Fruit fly (Drosophila melanogaster): ENCODE measurements around the gene dpr16.

dpr16 gene

dm6 chr3R:5208115-5208365 lies 57.3 kb downstream of the dpr16 start (continued):
- peak; percentile 5 for TF ChIP-seq caup (GFP tag; optimal IDR thresholded peaks at IDR 0.05; ENCODE audit: severe bottlenecking)
- no peak for TF ChIP-seq Hr3 (GFP tag; optimal IDR thresholded peaks at IDR 0.05)
- peak; percentile 31; the same call in 1 of the 2 replicates for TF ChIP-seq seq (GFP tag; IDR thresholded peaks at IDR 0.05)
- peak; percentile 36 for TF ChIP-seq CG4707 (GFP tag; optimal IDR thresholded peaks at IDR 0.05)
- TF ChIP-seq CG14710 (tag; optimal IDR thresholded peaks at IDR 0.05), result no peak
- TF ChIP-seq CG17802 (tag; optimal IDR thresholded peaks at IDR 0.05), result no peak
- TF ChIP-seq Asciz (GFP tag; optimal IDR thresholded peaks at IDR 0.05), result peak; percentile 29
- TF ChIP-seq CG13894 (tag; optimal IDR thresholded peaks at IDR 0.05), result no peak
- no peak for TF ChIP-seq CG34422 (GFP tag; IDR thresholded peaks at IDR 0.05)
- no peak for TF ChIP-seq HLH4C (GFP tag; IDR thresholded peaks at IDR 0.05; ENCODE audit: partially characterized antibody)
- no peak for TF ChIP-seq CG18476 (GFP tag; optimal IDR thresholded peaks at IDR 0.05)
- TF ChIP-seq zfh1 (GFP tag; IDR thresholded peaks at IDR 0.05), result no peak
- no peak for TF ChIP-seq Dref (GFP tag; IDR thresholded peaks at IDR 0.05)
- peak; percentile 13 for TF ChIP-seq CG12071 (GFP tag; optimal IDR thresholded peaks at IDR 0.05)
- no peak for TF ChIP-seq aop (GFP tag; IDR thresholded peaks at IDR 0.05)
- TF ChIP-seq Med (GFP tag), result peak; percentile 27
- no peak for TF ChIP-seq CG18619 (GFP tag; optimal IDR thresholded peaks at IDR 0.05)
- TF ChIP-seq CG10462 (GFP tag; optimal IDR thresholded peaks at IDR 0.05), result no peak
- no peak for TF ChIP-seq sc (optimal IDR thresholded peaks at IDR 0.05)
- no peak for TF ChIP-seq sc (GFP tag; optimal IDR thresholded peaks at IDR 0.05)
- peak; percentile 69 for TF ChIP-seq Blimp-1 (GFP tag; optimal IDR thresholded peaks at IDR 0.05)
- no peak for TF ChIP-seq CG11723 (GFP tag; optimal IDR thresholded peaks at IDR 0.05)
- peak; percentile 90 for TF ChIP-seq Awh (GFP tag; IDR thresholded peaks at IDR 0.05)
- TF ChIP-seq Xrp1 (GFP tag; IDR thresholded peaks at IDR 0.05), result no peak
- TF ChIP-seq CG6254 (GFP tag; optimal IDR thresholded peaks at IDR 0.05), result no peak
- TF ChIP-seq BtbVII (GFP tag; optimal IDR thresholded peaks at IDR 0.05), result peak; percentile 5
- TF ChIP-seq maf-S (GFP tag; optimal IDR thresholded peaks at IDR 0.05), result no peak
- no peak for TF ChIP-seq kah (GFP tag; optimal IDR thresholded peaks at IDR 0.05)
- TF ChIP-seq CG2202 (tag; optimal IDR thresholded peaks at IDR 0.05), result no peak
- peak; percentile 1 for TF ChIP-seq scrt (GFP tag; optimal IDR thresholded peaks at IDR 0.05)
- no peak for TF ChIP-seq HHEX (GFP tag; optimal IDR thresholded peaks at IDR 0.05)
- no peak for TF ChIP-seq schlank (tag; optimal IDR thresholded peaks at IDR 0.05)
- no peak for TF ChIP-seq CG15479 (GFP tag; optimal IDR thresholded peaks at IDR 0.05)
- peak; percentile 36; the same call in 1 of the 3 replicates for TF ChIP-seq otp (GFP tag; IDR thresholded peaks at IDR 0.05)

dm6 chr3R:5209481-5209880 lies 58.8 kb downstream of the dpr16 start:
- TF ChIP-seq CG12219 (GFP tag; optimal IDR thresholded peaks at IDR 0.05), result peak; percentile 11
- no peak for TF ChIP-seq CG2129 (GFP tag; IDR thresholded peaks at IDR 0.05; ENCODE audit: partially characterized antibody)
- no peak for TF ChIP-seq bowl (GFP tag; IDR thresholded peaks at IDR 0.05)
- TF ChIP-seq Sry-δ (GFP tag; optimal IDR thresholded peaks at IDR 0.05), result peak; percentile 1
- TF ChIP-seq z (GFP tag; IDR thresholded peaks at IDR 0.05), result no peak
- TF ChIP-seq Drgx (GFP tag; IDR thresholded peaks at IDR 0.05), result peak; percentile 91
- TF ChIP-seq CG11696 (GFP tag; IDR thresholded peaks at IDR 0.05), result 0 out of 2 replicates have a peak, but pooled peaks have one; percentile 35
- TF ChIP-seq Ssrp (tag; optimal IDR thresholded peaks at IDR 0.05), result peak; percentile 55
- no peak for TF ChIP-seq sc (optimal IDR thresholded peaks at IDR 0.05)
- peak; percentile 38 for TF ChIP-seq sc (GFP tag; optimal IDR thresholded peaks at IDR 0.05)
- peak; percentile 12 for TF ChIP-seq Hsf (GFP tag; optimal IDR thresholded peaks at IDR 0.05)
- peak; percentile 44 for TF ChIP-seq CG4820 (GFP tag; optimal IDR thresholded peaks at IDR 0.05)
- peak; percentile 17 to 21 for TF ChIP-seq Pdp1 (GFP tag; optimal IDR thresholded peaks at IDR 0.05)
- TF ChIP-seq scrt (GFP tag; optimal IDR thresholded peaks at IDR 0.05), result no peak
- no peak for TF ChIP-seq grn (GFP tag; optimal IDR thresholded peaks at IDR 0.05)
- no peak for TF ChIP-seq lbe (GFP tag; optimal IDR thresholded peaks at IDR 0.05)
- TF ChIP-seq jigr1 (GFP tag; IDR thresholded peaks at IDR 0.05), result no peak
- peak; percentile 73 to 77 for TF ChIP-seq bsh (GFP tag; optimal IDR thresholded peaks at IDR 0.05)
- peak; percentile 12 for TF ChIP-seq CG6654 (GFP tag; optimal IDR thresholded peaks at IDR 0.05)
- TF ChIP-seq HmgZ (tag; optimal IDR thresholded peaks at IDR 0.05), result no peak
- no peak for TF ChIP-seq salm (tag; optimal IDR thresholded peaks at IDR 0.05)

Measured in whole organism, embryonic.